Fruit fly (Drosophila melanogaster) whole organism, wandering third instar larva: ENCODE results near the gene wwk.

ENCODE experiments used
- CG9705 ChIP-seq: fragments of 200-800 bp; sonication (Bioruptor generic); optimal IDR thresholded peaks from 2 replicates; lab custom pipeline; 2018; ENCODE audit warnings: missing biosample characterization, mild to moderate bottlenecking, missing genetic modification characterization
- Dif ChIP-seq: fragments of 200-275, 200-300 bp; sonication (Bioruptor generic); optimal IDR thresholded peaks from 2 replicates; lab custom pipeline; 2018; ENCODE audit warnings: missing biosample characterization, missing genetic modification characterization; ENCODE audit not compliant: partially characterized antibody
- Jra ChIP-seq: sonication (Bioruptor generic); optimal IDR thresholded peaks from 2 replicates; lab custom pipeline; 2016; ENCODE audit warnings: missing biosample characterization, missing genetic modification characterization
- N ChIP-seq: fragments of >200 bp; optimal IDR thresholded peaks from 2 replicates; lab custom pipeline; 2018; ENCODE audit warnings: missing biosample characterization, missing external identifiers, missing genetic modification characterization
- br ChIP-seq: fragments of 200-800 bp; sonication (Bioruptor generic); optimal IDR thresholded peaks from 2 replicates; lab custom pipeline; 2016; ENCODE audit warnings: missing biosample characterization, missing genetic modification characterization
- h ChIP-seq: fragments of 200-800 bp; sonication (Bioruptor generic); optimal IDR thresholded peaks from 3 replicates; lab custom pipeline; 2016; ENCODE audit warnings: missing biosample characterization, mild to moderate bottlenecking, missing genetic modification characterization
- woc ChIP-seq: sonication (Bioruptor generic); optimal IDR thresholded peaks from 2 replicates; lab custom pipeline; 2016; ENCODE audit warnings: missing biosample characterization, mild to moderate bottlenecking, missing genetic modification characterization

DNA sequence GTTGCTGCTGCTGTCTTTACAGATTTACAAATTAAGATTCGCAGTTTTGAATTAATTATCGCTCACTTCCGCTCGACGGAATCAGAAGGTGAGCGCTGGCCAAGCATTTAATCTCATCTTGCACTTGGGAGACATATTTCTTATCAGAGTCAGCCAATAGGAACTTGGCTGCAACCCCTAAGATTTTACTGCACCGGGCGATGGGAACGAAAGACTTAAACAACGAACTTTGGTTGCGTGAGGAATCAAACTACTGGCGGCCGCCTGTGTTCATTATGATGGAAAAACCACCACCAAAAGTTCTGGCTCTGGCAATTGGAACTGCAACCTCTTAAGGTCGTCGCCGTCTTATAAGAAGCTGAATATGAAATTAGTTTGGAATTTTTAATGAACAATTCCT, 30.9 kb upstream of the wwk start:
- TF ChIP-seq Dif (GFP tag; lab: Kevin White, UChicago): no peak
- no peak for TF ChIP-seq woc (GFP tag; lab: Kevin White, UChicago)
- TF ChIP-seq br (GFP tag; lab: Kevin White, UChicago): no peak
- TF ChIP-seq N: no peak
- no peak for TF ChIP-seq h
- no peak for TF ChIP-seq CG9705
- TF ChIP-seq Jra (GFP tag; lab: Kevin White, UChicago): no peak
